Fruit fly (Drosophila melanogaster) whole organism, embryonic: ENCODE measurements around the gene zf30C.
A peak's percentile ranks its signal among the peaks of the same experiment; 100 is the strongest.

Source experiments
- Bteb2 ChIP-seq: fragments of 200-800 bp; sonication (Bioruptor generic); optimal IDR thresholded peaks from 2 replicates; lab custom pipeline; 2016; ENCODE audit warnings: missing biosample characterization, missing genetic modification characterization
- CG10431 ChIP-seq: fragments of 200-800 bp; sonication (Bioruptor generic); optimal IDR thresholded peaks from 3 replicates; lab custom pipeline; 2018; ENCODE audit warnings: missing biosample characterization, mild to moderate bottlenecking, missing genetic modification characterization
- CG10565 ChIP-seq: fragments of 200-800 bp; sonication (Bioruptor generic); optimal IDR thresholded peaks from 3 replicates; lab custom pipeline; 2016; ENCODE audit warnings: missing biosample characterization, mild to moderate bottlenecking, missing genetic modification characterization
- CG11093 ChIP-seq: fragments of 200-800 bp; sonication (Bioruptor generic); IDR thresholded peaks from 3 replicates; pipeline ENCODE4 v1.3.6; 2022; ENCODE audit warnings: missing biosample characterization, missing genetic modification characterization
- CG11398 ChIP-seq: fragments of 200-800 bp; sonication (Bioruptor generic); optimal IDR thresholded peaks from 2 replicates; lab custom pipeline; 2016; ENCODE audit warnings: missing biosample characterization, missing genetic modification characterization
- CG11456 ChIP-seq: fragments of 200-800 bp; sonication (Bioruptor generic); IDR thresholded peaks from 3 replicates; pipeline ENCODE4 v1.3.6; 2022; ENCODE audit warnings: missing biosample characterization, missing genetic modification characterization
- CG12942 ChIP-seq: fragments of 200-800 bp; sonication (Bioruptor generic); optimal IDR thresholded peaks from 3 replicates; lab custom pipeline; 2016; ENCODE audit warnings: missing biosample characterization, missing genetic modification characterization
- CG13775 ChIP-seq: fragments of 200-800 bp; sonication (Bioruptor generic); optimal IDR thresholded peaks from 3 replicates; lab custom pipeline; 2017; ENCODE audit warnings: missing biosample characterization, mild to moderate bottlenecking, missing genetic modification characterization
- CG1647 ChIP-seq: fragments of 200-800 bp; sonication (Bioruptor generic); optimal IDR thresholded peaks from 3 replicates; lab custom pipeline; 2016; ENCODE audit warnings: missing biosample characterization, missing genetic modification characterization
- CG17186 ChIP-seq: fragments of 200-800 bp; sonication (Bioruptor generic); optimal IDR thresholded peaks from 3 replicates; lab custom pipeline; 2017; ENCODE audit warnings: missing biosample characterization, missing genetic modification reagents, missing genetic modification characterization
- CG17912 ChIP-seq: fragments of 200-800 bp; sonication (Bioruptor generic); optimal IDR thresholded peaks from 2 replicates; lab custom pipeline; 2018; ENCODE audit warnings: missing biosample characterization, mild to moderate bottlenecking, missing genetic modification characterization
- CG1792 ChIP-seq: fragments of 200-800 bp; sonication (Bioruptor generic); optimal IDR thresholded peaks from 2 replicates; lab custom pipeline; 2016; ENCODE audit warnings: missing biosample characterization, missing genetic modification characterization
- CG18599 ChIP-seq: fragments of 200-800 bp; sonication (Bioruptor generic); optimal IDR thresholded peaks from 3 replicates; lab custom pipeline; 2017; ENCODE audit warnings: missing biosample characterization, missing genetic modification characterization, mild to moderate bottlenecking, moderate library complexity, missing genetic modification reagents
- CG18764 ChIP-seq: fragments of 200-800 bp; sonication (Bioruptor generic); optimal IDR thresholded peaks from 3 replicates; lab custom pipeline; 2016; ENCODE audit warnings: missing biosample characterization, missing genetic modification characterization
- CG4730 ChIP-seq: fragments of 200-800 bp; sonication (Bioruptor generic); IDR thresholded peaks from 2 replicates; pipeline ENCODE4 v1.3.6; 2022; ENCODE audit warnings: missing biosample characterization, missing genetic modification characterization
- CG5180 ChIP-seq: fragments of 200-800 bp; sonication (Bioruptor generic); optimal IDR thresholded peaks from 3 replicates; lab custom pipeline; 2017; ENCODE audit warnings: missing biosample characterization, missing genetic modification characterization, mild to moderate bottlenecking, moderate library complexity, missing genetic modification reagents
- CG7271 ChIP-seq: fragments of 200-800 bp; sonication (Bioruptor generic); optimal IDR thresholded peaks from 2 replicates; lab custom pipeline; 2018; ENCODE audit warnings: missing biosample characterization, mild to moderate bottlenecking, missing genetic modification characterization, moderate library complexity
- CG7987 ChIP-seq: fragments of 200-800 bp; sonication (Bioruptor generic); optimal IDR thresholded peaks from 2 replicates; lab custom pipeline; 2018; ENCODE audit warnings: missing biosample characterization, mild to moderate bottlenecking, missing genetic modification characterization, moderate library complexity
- CG8388 ChIP-seq: fragments of 200-800 bp; sonication (Bioruptor generic); optimal IDR thresholded peaks from 2 replicates; lab custom pipeline; 2019; ENCODE audit warnings: missing biosample characterization, mild to moderate bottlenecking, missing genetic modification characterization, moderate library complexity
- Dek ChIP-seq: fragments of 200-800 bp; sonication (Bioruptor generic); optimal IDR thresholded peaks from 3 replicates; lab custom pipeline; 2019; ENCODE audit warnings: missing biosample characterization, mild to moderate bottlenecking, missing genetic modification characterization, moderate library complexity
- Dref ChIP-seq: fragments of 200-800 bp; sonication (Bioruptor generic); IDR thresholded peaks from 2 replicates; pipeline ENCODE4 v1.3.6; 2022; ENCODE audit warnings: missing biosample characterization, missing genetic modification characterization
- E2f2 ChIP-seq: fragments of 200-800 bp; sonication (Bioruptor generic); IDR thresholded peaks from 2 replicates; pipeline ENCODE4 v1.3.6; 2022; ENCODE audit warnings: missing biosample characterization, missing genetic modification characterization
- Ets97D ChIP-seq: fragments of 200-800 bp; sonication (Bioruptor generic); optimal IDR thresholded peaks from 3 replicates; lab custom pipeline; 2016; ENCODE audit warnings: missing biosample characterization, missing genetic modification characterization
- Fer3 ChIP-seq: fragments of 200-800 bp; sonication (Bioruptor generic); optimal IDR thresholded peaks from 2 replicates; lab custom pipeline; 2018; ENCODE audit warnings: missing biosample characterization, mild to moderate bottlenecking, missing genetic modification characterization, moderate library complexity
- H15 ChIP-seq: fragments of 200-800 bp; sonication (Bioruptor generic); IDR thresholded peaks from 3 replicates; pipeline ENCODE4 v1.3.6; 2022; ENCODE audit warnings: missing biosample characterization, missing genetic modification characterization
- Hr3 ChIP-seq: fragments of 200-800 bp; sonication (Bioruptor generic); optimal IDR thresholded peaks from 3 replicates; lab custom pipeline; 2016; ENCODE audit warnings: missing biosample characterization, missing genetic modification characterization
- NK7.1 ChIP-seq: fragments of 200-800 bp; sonication (Bioruptor generic); optimal IDR thresholded peaks from 3 replicates; lab custom pipeline; 2016; ENCODE audit warnings: missing biosample characterization, missing genetic modification characterization
- Sox100B ChIP-seq: fragments of 200-800 bp; sonication (Bioruptor generic); optimal IDR thresholded peaks from 3 replicates; lab custom pipeline; 2018; ENCODE audit warnings: missing biosample characterization, mild to moderate bottlenecking, missing genetic modification characterization
- ap ChIP-seq: fragments of 200-800 bp; sonication (Bioruptor generic); IDR thresholded peaks from 2 replicates; pipeline ENCODE4 v1.3.6; 2022; ENCODE audit warnings: missing biosample characterization, missing genetic modification characterization
- ara ChIP-seq: fragments of 200-800 bp; sonication (Bioruptor generic); IDR thresholded peaks from 2 replicates; pipeline ENCODE4 v1.3.6; 2022; ENCODE audit warnings: missing biosample characterization, missing genetic modification characterization
- ato ChIP-seq: fragments of 200-800 bp; sonication (Bioruptor generic); IDR thresholded peaks from 2 replicates; pipeline ENCODE4 v1.3.6; 2022; ENCODE audit warnings: missing biosample characterization, missing genetic modification characterization; ENCODE audit not compliant: partially characterized antibody
- bab2 ChIP-seq: fragments of 200-800 bp; sonication (Bioruptor generic); optimal IDR thresholded peaks from 2 replicates; lab custom pipeline; 2016; ENCODE audit warnings: missing biosample characterization, missing genetic modification characterization
- bbx ChIP-seq: fragments of 200-800 bp; sonication (Bioruptor generic); IDR thresholded peaks from 2 replicates; pipeline ENCODE4 v1.3.6; 2022; ENCODE audit warnings: missing biosample characterization, missing genetic modification characterization; ENCODE audit not compliant: partially characterized antibody
- bowl ChIP-seq: fragments of 200-800 bp; sonication (Bioruptor generic); IDR thresholded peaks from 2 replicates; pipeline ENCODE4 v1.3.6; 2022; ENCODE audit warnings: missing biosample characterization, missing genetic modification characterization
- fd102C ChIP-seq: fragments of 200-800 bp; sonication (Bioruptor generic); optimal IDR thresholded peaks from 2 replicates; lab custom pipeline; 2018; ENCODE audit warnings: missing biosample characterization, mild to moderate bottlenecking, missing genetic modification characterization, moderate library complexity
- fu2 ChIP-seq: fragments of 200-800 bp; sonication (Bioruptor generic); optimal IDR thresholded peaks from 2 replicates; lab custom pipeline; 2016; ENCODE audit warnings: missing biosample characterization, missing genetic modification characterization
- hth ChIP-seq: fragments of >200 bp; optimal IDR thresholded peaks from 2 replicates; lab custom pipeline; 2017; ENCODE audit warnings: inconsistent platforms
- ken ChIP-seq: fragments of 200-800 bp; sonication (Bioruptor generic); IDR thresholded peaks from 3 replicates; pipeline ENCODE4 v1.3.6; 2022; ENCODE audit warnings: missing biosample characterization, missing genetic modification characterization
- kni ChIP-seq: fragments of 200-800 bp; sonication (Bioruptor generic); optimal IDR thresholded peaks from 3 replicates; lab custom pipeline; 2017; ENCODE audit warnings: mild to moderate bottlenecking, missing biosample characterization, missing genetic modification reagents, missing genetic modification characterization
- lmd ChIP-seq: fragments of 200-800 bp; sonication (Bioruptor generic); IDR thresholded peaks from 2 replicates; pipeline ENCODE4 v1.3.6; 2022; ENCODE audit warnings: missing biosample characterization, missing genetic modification characterization
- mam ChIP-seq: fragments of 200-800 bp; sonication (Bioruptor generic); optimal IDR thresholded peaks from 3 replicates; lab custom pipeline; 2016; ENCODE audit warnings: missing biosample characterization, missing genetic modification characterization
- nerfin-1 ChIP-seq: fragments of 200-800 bp; sonication (Bioruptor generic); optimal IDR thresholded peaks from 3 replicates; lab custom pipeline; 2019; ENCODE audit warnings: missing biosample characterization, mild to moderate bottlenecking, missing genetic modification characterization, moderate library complexity
- org-1 ChIP-seq: fragments of 200-800 bp; sonication (Bioruptor generic); optimal IDR thresholded peaks from 2 replicates; lab custom pipeline; 2017; ENCODE audit warnings: missing biosample characterization, missing genetic modification characterization
- pnt ChIP-seq: fragments of 200-800 bp; sonication (Bioruptor generic); optimal IDR thresholded peaks from 3 replicates; lab custom pipeline; 2016; ENCODE audit warnings: missing biosample characterization, missing genetic modification characterization
- pros ChIP-seq: fragments of 200-800 bp; sonication (Bioruptor generic); optimal IDR thresholded peaks from 3 replicates; lab custom pipeline; 2019; ENCODE audit warnings: missing biosample characterization, mild to moderate bottlenecking, missing genetic modification characterization, moderate library complexity
- sens-2 ChIP-seq: fragments of 200-800 bp; sonication (Bioruptor generic); IDR thresholded peaks from 2 replicates; pipeline ENCODE4 v1.3.6; 2022; ENCODE audit warnings: missing biosample characterization, missing genetic modification characterization
- slou ChIP-seq: fragments of 200-800 bp; sonication (Bioruptor generic); optimal IDR thresholded peaks from 3 replicates; lab custom pipeline; 2016; ENCODE audit warnings: missing biosample characterization, missing genetic modification characterization
- vvl ChIP-seq: fragments of 200-800 bp; sonication (Bioruptor generic); IDR thresholded peaks from 2 replicates; pipeline ENCODE4 v1.3.6; 2022; ENCODE audit warnings: missing biosample characterization, missing genetic modification characterization
- wek ChIP-seq: fragments of 200-800 bp; sonication (Bioruptor generic); optimal IDR thresholded peaks from 3 replicates; lab custom pipeline; 2018; ENCODE audit warnings: missing biosample characterization, mild to moderate bottlenecking, missing genetic modification characterization, moderate library complexity

zf30C gene

dm6 chr2L:9757990-9758814 lies at the start of gene zf30C (continued):
- peak; percentile 78 for TF ChIP-seq CG18764
- TF ChIP-seq Ets97D (GFP tag; lab: Kevin White, UChicago) = peak; percentile 75
- TF ChIP-seq pnt (GFP tag; lab: Kevin White, UChicago) = peak; percentile 90
- peak; percentile 89 for TF ChIP-seq fu2 (GFP tag; lab: Kevin White, UChicago)
- peak; percentile 93 for TF ChIP-seq CG11456 (GFP tag; lab: Robert Waterston, UW)
- no peak for TF ChIP-seq CG10431 (GFP tag; lab: Kevin White, UChicago)
- TF ChIP-seq CG13775 (GFP tag; lab: Kevin White, UChicago) = peak; percentile 89
- TF ChIP-seq Hr3 (GFP tag; lab: Kevin White, UChicago) = peak; percentile 85
- TF ChIP-seq CG7987 (GFP tag; lab: Kevin White, UChicago) = peak; percentile 43
- TF ChIP-seq CG4730 (GFP tag; lab: Robert Waterston, UW) = peak; percentile 77
- peak; percentile 90 for TF ChIP-seq ken (GFP tag; lab: Robert Waterston, UW)
- peak; percentile 33 for TF ChIP-seq CG5180
- TF ChIP-seq sens-2 (GFP tag; lab: Robert Waterston, UW) = 0 out of 2 replicates have a peak, but pooled peaks have one; percentile 40
- TF ChIP-seq CG12942 (GFP tag; lab: Kevin White, UChicago) = peak; percentile 70
- TF ChIP-seq org-1 (GFP tag; lab: Kevin White, UChicago) = peak; percentile 42
- TF ChIP-seq slou = peak; percentile 86
- peak; percentile 92 for TF ChIP-seq bab2 (GFP tag; lab: Kevin White, UChicago)
- no peak for TF ChIP-seq CG10565 (GFP tag; lab: Kevin White, UChicago)
- TF ChIP-seq Sox100B (GFP tag; lab: Kevin White, UChicago) = peak; percentile 52
- TF ChIP-seq CG1792 = peak; percentile 85
- TF ChIP-seq mam (GFP tag; lab: Kevin White, UChicago) = peak; percentile 97
- peak; percentile 77 for TF ChIP-seq CG1647 (GFP tag; lab: Kevin White, UChicago)
- TF ChIP-seq Fer3 = peak; percentile 75
- TF ChIP-seq CG8388 (GFP tag; lab: Kevin White, UChicago) = peak; percentile 65
- TF ChIP-seq fd102C = no peak
- no peak for TF ChIP-seq wek (GFP tag; lab: Kevin White, UChicago)
- peak; percentile 83 for TF ChIP-seq H15 (GFP tag; lab: Robert Waterston, UW)
- peak; percentile 69 for TF ChIP-seq CG17186
- TF ChIP-seq pros (GFP tag; lab: Kevin White, UChicago) = no peak
- no peak for TF ChIP-seq nerfin-1 (tag; lab: Kevin White, UChicago)
- peak; percentile 85 for TF ChIP-seq NK7.1 (GFP tag; lab: Kevin White, UChicago)
- peak; percentile 45; the same call in 1 of the 2 replicates for TF ChIP-seq bbx (GFP tag; lab: Robert Waterston, UW)
- no peak for TF ChIP-seq kni
- no peak for TF ChIP-seq hth
- TF ChIP-seq ara (GFP tag; lab: Robert Waterston, UW) = peak; percentile 83
- TF ChIP-seq CG17912 (GFP tag; lab: Kevin White, UChicago) = no peak
- peak; percentile 85 for TF ChIP-seq CG18599 (GFP tag; lab: Kevin White, UChicago)
- no peak; the same call in 1 of the 2 replicates for TF ChIP-seq ato (GFP tag; lab: Robert Waterston, UW)
- TF ChIP-seq CG11093 (GFP tag; lab: Robert Waterston, UW) = peak; percentile 78; the same call in 2 of the 3 replicates
- TF ChIP-seq Dek = peak; percentile 64
- TF ChIP-seq vvl = peak; percentile 94
- TF ChIP-seq CG7271 (tag; lab: Kevin White, UChicago) = no peak
- TF ChIP-seq lmd (GFP tag; lab: Robert Waterston, UW) = peak; percentile 83
- peak; percentile 74 for TF ChIP-seq CG11398
- TF ChIP-seq E2f2 = peak; percentile 99
- peak; percentile 85 for TF ChIP-seq Bteb2 (GFP tag; lab: Kevin White, UChicago)
- TF ChIP-seq Dref (GFP tag; lab: Robert Waterston, UW) = peak; percentile 64
- TF ChIP-seq bowl (GFP tag; lab: Robert Waterston, UW) = peak; percentile 39; the same call in 1 of the 2 replicates
- peak; percentile 68 for TF ChIP-seq ap (GFP tag; lab: Robert Waterston, UW)
